Worm (Caenorhabditis elegans) whole organism, L4 larva: ENCODE results near the gene F52E4.5.

Experiments
- D1046.2 ChIP-seq: fragments of 200-800 bp; sonication (Bioruptor generic); IDR thresholded peaks from 2 replicates; pipeline ENCODE4 v1.3.6; 2022; ENCODE audit warnings: missing genetic modification characterization, missing compliant biosample characterization
- Y48G9A.11 ChIP-seq: fragments of 200-800 bp; sonication (Bioruptor generic); IDR thresholded peaks from 2 replicates; pipeline ENCODE4 v1.3.6; 2022; ENCODE audit warnings: missing genetic modification reagents, missing genetic modification characterization, missing compliant biosample characterization
- Y5F2A.4 ChIP-seq: fragments of 200-800 bp; sonication (Bioruptor generic); optimal IDR thresholded peaks from 2 replicates; lab custom pipeline; 2018; ENCODE audit warnings: mild to moderate bottlenecking, missing genetic modification characterization, missing compliant biosample characterization
- aha-1 ChIP-seq: fragments of 150-350 bp; peaks from one replicate; lab custom pipeline; 2014; ENCODE audit warnings: missing biosample characterization, missing genetic modification characterization
- ama-1 ChIP-seq: fragments of 150-350 bp; optimal IDR thresholded peaks from 2 replicates; lab custom pipeline; 2014; ENCODE audit warnings: inconsistent platforms, mixed read lengths
- ceh-28 ChIP-seq: fragments of 150-350 bp; optimal IDR thresholded peaks from 2 replicates; lab custom pipeline; 2014; ENCODE audit warnings: missing biosample characterization, missing genetic modification reagents, missing genetic modification characterization
- daf-16 ChIP-seq, 3 experiments: sonication (generic microtip); optimal IDR thresholded peaks; 2 replicates each; lab custom pipeline; 2016 to 2017; ENCODE audit warnings: missing genetic modification characterization in 3 of 3, missing genetic modification reagents in 3 of 3, mild to moderate bottlenecking in 2 of 3, missing compliant biosample characterization in 2 of 3, missing biosample characterization in 1 of 3, moderate library complexity in 1 of 3
- daf-19 ChIP-seq: fragments of 200-800 bp; sonication (Bioruptor generic); conservative IDR thresholded peaks from 2 replicates; pipeline ENCODE4 v1.3.6; 2022; ENCODE audit warnings: missing genetic modification characterization, missing compliant biosample characterization
- dmd-6 ChIP-seq: fragments of 200-800 bp; sonication (Bioruptor generic); IDR thresholded peaks from 2 replicates; pipeline ENCODE4 v1.3.6; 2022; ENCODE audit warnings: missing genetic modification reagents, missing genetic modification characterization, missing compliant biosample characterization
- dve-1 ChIP-seq: sonication (generic microtip); optimal IDR thresholded peaks from 2 replicates; lab custom pipeline; 2017; ENCODE audit warnings: antibody characterized with exemption, mild to moderate bottlenecking, missing genetic modification characterization, missing compliant biosample characterization; ENCODE audit not compliant: insufficient read depth
- egl-43 ChIP-seq: fragments of 200-800 bp; sonication (Bioruptor generic); IDR thresholded peaks from 2 replicates; pipeline ENCODE4 v1.3.6; 2022; ENCODE audit warnings: missing genetic modification reagents, missing genetic modification characterization, missing compliant biosample characterization
- hif-1 ChIP-seq, 2 experiments: sonication (generic microtip); optimal IDR thresholded peaks; 2 replicates each; lab custom pipeline; 2016 to 2017; ENCODE audit warnings: missing compliant biosample characterization in 2 of 2, missing genetic modification characterization in 2 of 2, missing genetic modification reagents in 2 of 2, missing genotype in 2 of 2, mild to moderate bottlenecking in 1 of 2
- hlh-11 ChIP-seq: fragments of 200-800 bp; sonication (Bioruptor generic); optimal IDR thresholded peaks from 2 replicates; lab custom pipeline; 2018; ENCODE audit warnings: mild to moderate bottlenecking, missing genetic modification characterization, missing compliant biosample characterization
- hlh-30 ChIP-seq: sonication (generic microtip); optimal IDR thresholded peaks from 2 replicates; lab custom pipeline; 2017; ENCODE audit warnings: antibody characterized with exemption, mild to moderate bottlenecking, missing genetic modification characterization, missing compliant biosample characterization; ENCODE audit not compliant: insufficient read depth
- lin-1 ChIP-seq: fragments of 200-800 bp; sonication (Bioruptor generic); IDR thresholded peaks from 2 replicates; pipeline ENCODE4 v1.3.6; 2022; ENCODE audit warnings: missing genetic modification reagents, missing genetic modification characterization, missing compliant biosample characterization
- lin-29 ChIP-seq: fragments of 200-800 bp; sonication (Bioruptor generic); IDR thresholded peaks from 2 replicates; pipeline ENCODE4 v1.3.6; 2022; ENCODE audit warnings: missing genetic modification reagents, missing genetic modification characterization, missing compliant biosample characterization
- lsy-2 ChIP-seq, 2 experiments: fragments of 150-350 bp in 1 of 2; sonication (generic microtip) in 1 of 2; optimal IDR thresholded peaks; 2 replicates each; lab custom pipeline; 2014 to 2017; ENCODE audit warnings: missing biosample characterization in 2 of 2, missing genetic modification characterization in 2 of 2
- madf-9 ChIP-seq: fragments of 200-800 bp; sonication (Bioruptor generic); conservative IDR thresholded peaks from 2 replicates; pipeline ENCODE4 v1.3.6; 2022; ENCODE audit warnings: missing genetic modification reagents, missing genetic modification characterization, missing compliant biosample characterization
- mdt-29 ChIP-seq: fragments of 200-800 bp; sonication (Bioruptor generic); IDR thresholded peaks from 2 replicates; pipeline ENCODE4 v1.3.6; 2022; ENCODE audit warnings: missing genetic modification reagents, missing genetic modification characterization, missing compliant biosample characterization
- mes-2 ChIP-seq: sonication (generic microtip); optimal IDR thresholded peaks from 2 replicates; lab custom pipeline; 2016; ENCODE audit warnings: missing genotype, mild to moderate bottlenecking, missing genetic modification characterization, missing compliant biosample characterization; ENCODE audit not compliant: poor library complexity, severe bottlenecking
- nhr-10 ChIP-seq: fragments of 150-350 bp; optimal IDR thresholded peaks from 2 replicates; lab custom pipeline; 2014; ENCODE audit warnings: missing biosample characterization, missing genetic modification characterization
- nhr-102 ChIP-seq: sonication (generic microtip); optimal IDR thresholded peaks from 2 replicates; lab custom pipeline; 2016; ENCODE audit warnings: mild to moderate bottlenecking, missing genetic modification characterization, moderate library complexity, missing compliant biosample characterization
- nhr-11 ChIP-seq: fragments of 150-350 bp; optimal IDR thresholded peaks from 2 replicates; lab custom pipeline; 2014; ENCODE audit warnings: missing biosample characterization, missing genetic modification characterization
- nhr-111 ChIP-seq: fragments of 200-800 bp; sonication (Bioruptor generic); optimal IDR thresholded peaks from 2 replicates; lab custom pipeline; 2018; ENCODE audit warnings: mild to moderate bottlenecking, missing genetic modification characterization, missing compliant biosample characterization
- nhr-25 ChIP-seq: sonication (generic microtip); optimal IDR thresholded peaks from 2 replicates; lab custom pipeline; 2017; ENCODE audit warnings: missing genetic modification characterization, mild to moderate bottlenecking, missing compliant biosample characterization, antibody characterized with exemption, moderate library complexity, borderline replicate concordance; ENCODE audit not compliant: insufficient read depth
- nhr-28 ChIP-seq: fragments of 150-350 bp; optimal IDR thresholded peaks from 2 replicates; lab custom pipeline; 2014; ENCODE audit warnings: missing biosample characterization, missing genetic modification characterization
- nhr-48 ChIP-seq: sonication (generic microtip); optimal IDR thresholded peaks from 2 replicates; lab custom pipeline; 2016; ENCODE audit warnings: mild to moderate bottlenecking, missing genetic modification characterization, missing compliant biosample characterization
- nhr-77 ChIP-seq: fragments of 150-350 bp; optimal IDR thresholded peaks from 2 replicates; lab custom pipeline; 2014; ENCODE audit warnings: missing biosample characterization, missing genetic modification characterization
- pha-4 ChIP-seq, 2 experiments: fragments of 150-350 bp in 1 of 2; fragments of 200-800 bp in 1 of 2; sonication (Bioruptor generic) in 1 of 2; IDR thresholded peaks in 1 of 2; optimal IDR thresholded peaks in 1 of 2; 2 replicates each; pipeline versions ENCODE4 v1.3.6 to Lab custom; 2014 to 2022; ENCODE audit warnings: missing genetic modification characterization in 2 of 2, missing genetic modification reagents in 2 of 2, missing biosample characterization in 1 of 2, missing compliant biosample characterization in 1 of 2
- php-3 ChIP-seq: fragments of 200-800 bp; sonication (Bioruptor generic); IDR thresholded peaks from 2 replicates; pipeline ENCODE4 v1.3.6; 2022; ENCODE audit warnings: missing genetic modification reagents, missing genetic modification characterization, missing compliant biosample characterization
- rbr-2 ChIP-seq: sonication (generic microtip); optimal IDR thresholded peaks from 2 replicates; lab custom pipeline; 2016; ENCODE audit warnings: missing genotype, missing genetic modification characterization, missing compliant biosample characterization
- set-16 ChIP-seq: fragments of 200-800 bp; sonication (Bioruptor generic); IDR thresholded peaks from 2 replicates; pipeline ENCODE4 v1.3.6; 2022; ENCODE audit warnings: missing genetic modification reagents, missing genetic modification characterization, missing compliant biosample characterization
- tag-97 ChIP-seq: fragments of 200-800 bp; sonication (Bioruptor generic); IDR thresholded peaks from 2 replicates; pipeline ENCODE4 v1.3.6; 2022; ENCODE audit warnings: missing genetic modification characterization, missing compliant biosample characterization
- tra-1 ChIP-seq: fragments of 200-800 bp; sonication (Bioruptor generic); IDR thresholded peaks from 2 replicates; pipeline ENCODE4 v1.3.6; 2022; ENCODE audit warnings: missing genetic modification reagents, missing genetic modification characterization, missing compliant biosample characterization
- unc-62 ChIP-seq, 3 experiments: fragments of 150-350 bp in 1 of 3; sonication (generic microtip); optimal IDR thresholded peaks in 2 of 3; peaks in 1 of 3; 1 replicate in 1 of 3; 2 replicates in 2 of 3; lab custom pipeline; 2014 to 2017; ENCODE audit warnings: missing biosample characterization in 3 of 3, missing genetic modification characterization in 3 of 3, missing genetic modification reagents in 3 of 3, missing genotype in 1 of 3
- zfp-2 ChIP-seq: sonication (generic microtip); optimal IDR thresholded peaks from 2 replicates; lab custom pipeline; 2016; ENCODE audit warnings: mild to moderate bottlenecking, missing genetic modification characterization, missing compliant biosample characterization
- zfp-3 ChIP-seq: fragments of 200-800 bp; sonication (Bioruptor generic); conservative IDR thresholded peaks from 2 replicates; pipeline ENCODE4 v1.3.6; 2022; ENCODE audit warnings: missing genetic modification reagents, missing genetic modification characterization, missing compliant biosample characterization

F52E4.5 gene

DNA sequence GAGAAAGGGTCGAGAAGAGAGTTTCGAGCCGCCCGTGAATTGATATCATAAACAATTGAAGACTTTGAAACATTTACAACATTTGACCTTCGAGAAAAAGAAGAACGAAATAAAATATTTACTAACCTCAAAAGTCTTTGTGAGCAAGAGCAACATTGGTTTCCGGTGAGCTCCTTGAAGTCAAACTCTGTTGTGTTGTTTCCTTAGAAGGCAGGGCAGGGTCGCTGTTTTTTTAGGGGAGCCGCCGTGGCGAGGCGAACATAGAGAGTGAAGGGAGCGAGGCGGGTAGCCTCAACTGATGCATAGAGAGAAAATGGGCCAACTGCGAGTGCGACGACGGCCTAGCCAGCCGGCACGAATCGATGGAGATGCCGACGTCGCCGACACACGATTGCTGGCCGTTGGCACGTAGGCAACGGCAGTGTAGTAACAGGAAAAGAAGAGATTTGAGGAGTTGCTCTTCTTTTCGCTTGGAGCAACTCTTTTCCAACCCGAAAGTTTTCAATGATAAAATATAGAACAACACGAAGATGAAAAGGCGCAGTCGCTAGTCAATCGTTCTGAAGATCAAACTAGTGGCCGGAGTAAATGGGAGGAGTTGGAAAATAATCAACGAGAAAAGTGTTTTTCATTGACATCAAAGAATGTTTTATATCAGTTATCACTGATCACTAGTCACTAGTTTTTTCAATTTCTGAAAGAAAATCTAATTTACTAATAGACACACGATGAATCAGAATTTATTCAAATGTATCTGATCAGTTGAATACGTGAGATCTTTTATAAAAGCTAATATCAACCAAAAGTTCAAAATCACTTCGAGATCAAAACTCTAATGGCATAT, 29.1 kb upstream of the F52E4.5 start, which contains the start of gene mai-1 (continued):
- TF ChIP-seq zfp-2 (tag; lab: Kevin White, UChicago) (no peak), tag-97 (GFP tag; lab: Robert Waterston, UW) (no peak), nhr-111 (GFP tag; lab: Kevin White, UChicago) (no peak), pha-4 (GFP tag; IDR thresholded peaks at IDR 0.05; lab: Robert Waterston, UW) (no peak), pha-4 (tag; optimal IDR thresholded peaks at IDR 0.05; lab: Kevin White, UChicago) (no peak), Y5F2A.4 (no peak), madf-9 (GFP tag; lab: Robert Waterston, UW) (peak; percentile 59; the same call in 1 of the 2 replicates)

DNA sequence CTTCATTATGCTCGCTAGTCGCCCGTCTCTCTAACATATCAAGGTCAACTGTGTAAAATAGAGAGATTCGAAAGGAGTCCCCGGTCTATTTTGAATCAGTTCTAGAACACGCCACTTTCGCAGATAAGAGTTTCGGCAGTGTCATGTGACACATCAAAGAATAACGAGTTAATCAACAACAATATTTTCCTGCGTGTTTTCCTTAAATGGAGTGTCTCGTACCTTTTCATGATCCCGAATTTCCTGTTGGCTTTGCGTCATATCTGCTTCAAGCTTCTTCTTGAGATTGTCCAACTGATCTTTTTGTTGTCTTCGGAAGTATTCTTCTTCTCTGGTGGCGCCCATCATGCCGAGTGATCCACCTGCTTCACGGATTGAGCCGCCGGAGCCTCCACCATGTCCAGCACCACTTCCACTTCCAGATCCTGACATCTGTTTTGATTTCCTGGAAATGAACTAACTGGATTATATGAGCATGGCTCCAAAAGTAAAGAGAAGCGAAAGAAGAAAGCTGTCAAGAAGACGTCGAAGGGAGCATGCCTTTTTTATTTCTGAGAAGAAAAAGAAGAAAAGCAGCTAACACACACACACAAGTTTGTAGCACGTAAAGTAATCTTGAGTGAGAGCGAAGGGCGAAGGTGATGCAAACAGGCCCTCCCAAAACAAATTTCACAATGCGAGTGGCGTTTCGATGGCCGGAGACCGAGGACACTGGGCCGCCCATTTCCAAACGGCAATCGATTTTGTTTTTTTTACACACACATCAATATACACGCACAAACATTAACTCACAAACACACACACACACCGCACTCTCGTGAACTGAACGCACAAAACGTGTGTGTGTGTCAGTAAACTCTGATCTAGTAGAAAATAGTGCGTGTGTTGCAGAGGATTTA, 28.2 kb upstream of the F52E4.5 start:
- TF ChIP-seq nhr-11 (tag; lab: Kevin White, UChicago), result peak; percentile 48
- TF ChIP-seq dve-1, result peak; percentile 85
- peak; percentile 63 for TF ChIP-seq hlh-11 (tag; lab: Kevin White, UChicago)
- peak; percentile 39; the same call in 1 of the 2 replicates for TF ChIP-seq set-16
- TF ChIP-seq php-3 (GFP tag; lab: Robert Waterston, UW), result peak; percentile 51; the same call in 1 of the 2 replicates
- TF ChIP-seq nhr-48 (tag; lab: Kevin White, UChicago), result peak; percentile 13
- TF ChIP-seq nhr-25 (tag; lab: Kevin White, UChicago), result peak; percentile 54
- peak; percentile 38; the same call in 1 of the 2 replicates for TF ChIP-seq D1046.2 (GFP tag; lab: Robert Waterston, UW)
- TF ChIP-seq daf-19 (GFP tag; lab: Robert Waterston, UW), result no peak
- peak; percentile 24 for TF ChIP-seq mes-2
- 0 out of 2 replicates have a peak, but pooled peaks have one; percentile 56 for TF ChIP-seq lin-1 (GFP tag; lab: Robert Waterston, UW)
- TF ChIP-seq pha-4 (GFP tag; IDR thresholded peaks at IDR 0.05; lab: Robert Waterston, UW), result no peak; the same call in 1 of the 2 replicates
- TF ChIP-seq pha-4 (tag; optimal IDR thresholded peaks at IDR 0.05; lab: Kevin White, UChicago), result peak; percentile 46
- TF ChIP-seq nhr-77 (tag; lab: Kevin White, UChicago), result peak; percentile 46
- peak; percentile 64 for TF ChIP-seq hlh-30 (tag; lab: Kevin White, UChicago)
- TF ChIP-seq dmd-6 (GFP tag; lab: Robert Waterston, UW), result peak; percentile 44; the same call in 1 of the 2 replicates
- peak in 1 of 2 experiments; percentile 14 for TF ChIP-seq lsy-2 (tag; optimal IDR thresholded peaks at IDR 0.05; lab: Kevin White, UChicago)
- peak; percentile 7 for TF ChIP-seq ceh-28 (tag; lab: Kevin White, UChicago)
- TF ChIP-seq ama-1 (lab: Kevin White, UChicago), result peak; percentile 85
- no peak for TF ChIP-seq rbr-2 (tag; lab: Kevin White, UChicago)
- no peak for TF ChIP-seq hif-1 (tag; optimal IDR thresholded peaks at IDR 0.05; lab: Kevin White, UChicago)
- peak; percentile 89 for TF ChIP-seq aha-1 (tag; lab: Kevin White, UChicago)
- TF ChIP-seq zfp-3 (GFP tag; lab: Robert Waterston, UW), result peak; percentile 68; the same call in 1 of the 2 replicates
- TF ChIP-seq mdt-29, result peak; percentile 21; the same call in 1 of the 2 replicates
- TF ChIP-seq Y48G9A.11, result no peak
- no peak for TF ChIP-seq lin-29 (GFP tag; lab: Robert Waterston, UW)
- peak; percentile 43 for TF ChIP-seq nhr-10 (tag; lab: Kevin White, UChicago)
- TF ChIP-seq nhr-28 (tag; lab: Kevin White, UChicago), result peak; percentile 84
- no peak for TF ChIP-seq egl-43 (GFP tag; lab: Robert Waterston, UW)
- no peak; the same call in 1 of the 2 replicates for TF ChIP-seq tra-1 (GFP tag; lab: Robert Waterston, UW)
- peak; percentile 35 for TF ChIP-seq nhr-102 (tag; lab: Kevin White, UChicago)
- TF ChIP-seq unc-62 (GFP tag; optimal IDR thresholded peaks at IDR 0.05 in 1 of 2; lab: Kevin White, UChicago), result peak in 1 of 2 experiments; percentile 93
- TF ChIP-seq unc-62 (tag; optimal IDR thresholded peaks at IDR 0.05; lab: Kevin White, UChicago), result no peak
- peak in 1 of 2 experiments; percentile 49 for TF ChIP-seq daf-16 (GFP tag; optimal IDR thresholded peaks at IDR 0.05; lab: Kevin White, UChicago)
- peak; percentile 88 for TF ChIP-seq daf-16 (tag; optimal IDR thresholded peaks at IDR 0.05; lab: Kevin White, UChicago)
